Fruit fly (Drosophila melanogaster): ENCODE results near the gene Osi4.

Gene Osi4

dm6 chr3R:6182511-6182910 is 39.1 kb downstream of the Osi4 start (continued):
- TF ChIP-seq sens (GFP tag): peak; percentile 83
- TF ChIP-seq sug (tag; optimal IDR thresholded peaks at IDR 0.05): peak; percentile 38
- TF ChIP-seq Sox100B (GFP tag; optimal IDR thresholded peaks at IDR 0.05): peak; percentile 18
- TF ChIP-seq CG9727 (GFP tag; optimal IDR thresholded peaks at IDR 0.05): peak; percentile 5
- TF ChIP-seq sd (tag; optimal IDR thresholded peaks at IDR 0.05): no peak

DNA sequence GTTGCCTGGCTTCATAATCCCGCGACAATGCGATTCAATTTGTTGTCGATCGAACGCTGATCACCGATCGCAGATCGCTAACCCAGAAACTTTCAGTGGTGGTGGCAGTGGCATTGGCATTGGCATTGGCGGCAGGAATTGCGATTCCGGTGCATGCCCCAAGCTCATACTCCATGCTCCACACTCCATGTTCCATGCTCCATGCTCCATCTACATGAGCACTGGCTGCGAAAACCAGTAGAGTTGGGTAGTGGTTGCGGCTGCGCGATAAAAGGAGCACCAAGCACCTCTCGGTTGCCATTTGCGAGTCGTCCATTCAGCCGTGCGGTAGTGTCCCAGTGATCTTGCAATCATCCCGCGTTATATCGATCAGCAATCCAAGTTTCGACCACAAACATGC is 48.3 kb downstream of the Osi4 start, which contains the start of gene Osi1:
Osi1 (plus strand) TSS at position 301 of the 400 bp plus-strand sequence.
- TF ChIP-seq Meics (GFP tag; optimal IDR thresholded peaks at IDR 0.05) (no peak), CG12219 (GFP tag; optimal IDR thresholded peaks at IDR 0.05) (no peak), CG17385 (GFP tag; optimal IDR thresholded peaks at IDR 0.05) (no peak), HLH54F (GFP tag; optimal IDR thresholded peaks at IDR 0.05) (no peak)

DNA sequence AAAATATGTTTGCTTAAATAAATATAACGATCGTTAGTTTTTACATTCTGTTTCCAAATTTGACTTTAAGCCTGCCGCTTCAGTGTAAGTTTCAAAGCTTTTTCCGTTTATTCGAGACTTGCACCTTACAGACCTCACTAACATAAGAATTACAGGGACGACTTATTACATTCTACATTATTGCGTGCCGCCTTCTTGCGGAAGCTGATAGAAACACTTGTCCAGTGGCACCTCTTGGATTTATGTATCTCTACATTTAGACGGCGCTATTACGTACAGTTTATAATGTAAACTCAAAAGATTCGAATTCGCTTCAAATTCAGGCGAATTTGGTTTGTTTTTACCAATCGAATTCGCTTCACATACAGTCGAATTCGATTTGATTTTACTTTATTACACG is 50.8 kb downstream of the Osi4 start:
- TF ChIP-seq CG8944 (GFP tag; optimal IDR thresholded peaks at IDR 0.05) (no peak), CG30403 (GFP tag; optimal IDR thresholded peaks at IDR 0.05) (peak; percentile 7), amos (GFP tag; IDR thresholded peaks at IDR 0.05; ENCODE audit: partially characterized antibody) (peak; percentile 75), CG7987 (GFP tag; optimal IDR thresholded peaks at IDR 0.05) (peak; percentile 12), vnd (GFP tag; IDR thresholded peaks at IDR 0.05; ENCODE audit: partially characterized antibody) (peak; percentile 23; the same call in 1 of the 3 replicates), Usf (GFP tag; optimal IDR thresholded peaks at IDR 0.05) (no peak), CG6791 (GFP tag; IDR thresholded peaks at IDR 0.05; ENCODE audit: partially characterized antibody) (peak; percentile 9; the same call in 1 of the 3 replicates), zen (tag; optimal IDR thresholded peaks at IDR 0.05) (no peak), Dp (GFP tag; optimal IDR thresholded peaks at IDR 0.05) (peak; percentile 24), CG33213 (GFP tag; optimal IDR thresholded peaks at IDR 0.05) (peak; percentile 40), nmo (GFP tag; optimal IDR thresholded peaks at IDR 0.05) (peak; percentile 19), CG32772 (GFP tag; IDR thresholded peaks at IDR 0.05) (no peak), CG11456 (GFP tag; IDR thresholded peaks at IDR 0.05) (peak; percentile 60; the same call in 2 of the 3 replicates), phol (tag; optimal IDR thresholded peaks at IDR 0.05) (peak; percentile 14), NFAT (GFP tag; IDR thresholded peaks at IDR 0.05) (peak; percentile 32; the same call in 1 of the 2 replicates), Ets65A (GFP tag) (peak; percentile 90), CG9932 (GFP tag; IDR thresholded peaks at IDR 0.05) (peak; percentile 22; the same call in 1 of the 2 replicates), CG15696 (tag; optimal IDR thresholded peaks at IDR 0.05) (peak; percentile 28), CG7963 (GFP tag; IDR thresholded peaks at IDR 0.05; ENCODE audit: partially characterized antibody) (peak; percentile 31; the same call in 1 of the 3 replicates), Gug (GFP tag; IDR thresholded peaks at IDR 0.05) (no peak), CG15601 (tag; optimal IDR thresholded peaks at IDR 0.05) (peak; percentile 8), zfh1 (GFP tag; IDR thresholded peaks at IDR 0.05) (peak; percentile 39; the same call in 2 of the 3 replicates), Rfx (GFP tag; IDR thresholded peaks at IDR 0.05) (peak; percentile 50), Sry-δ (GFP tag; optimal IDR thresholded peaks at IDR 0.05) (peak; percentile 2), zfh2 (GFP tag; optimal IDR thresholded peaks at IDR 0.05) (peak; percentile 25), knrl (GFP tag; IDR thresholded peaks at IDR 0.05; ENCODE audit: partially characterized antibody) (peak; percentile 78), stwl (tag; optimal IDR thresholded peaks at IDR 0.05) (peak; percentile 23), Ptx1 (GFP tag; IDR thresholded peaks at IDR 0.05) (peak; percentile 41), Xbp1 (GFP tag; optimal IDR thresholded peaks at IDR 0.05) (peak; percentile 50), gcm (GFP tag; optimal IDR thresholded peaks at IDR 0.05) (no peak), CG31365 (tag; optimal IDR thresholded peaks at IDR 0.05) (peak; percentile 11), tll (GFP tag; optimal IDR thresholded peaks at IDR 0.05) (no peak), dpn (GFP tag; optimal IDR thresholded peaks at IDR 0.05) (peak; percentile 3 to 45), corto (GFP tag; optimal IDR thresholded peaks at IDR 0.05) (no peak), CG8290 (GFP tag; optimal IDR thresholded peaks at IDR 0.05) (peak; percentile 20), CG8290 (tag; optimal IDR thresholded peaks at IDR 0.05) (no peak), CG2889 (GFP tag; IDR thresholded peaks at IDR 0.05) (no peak), dm (GFP tag; optimal IDR thresholded peaks at IDR 0.05) (no peak)

All from whole organism, embryonic.